Worm (Caenorhabditis elegans): ENCODE results near the gene F41E7.7.
A peak's percentile ranks its signal among the peaks of the same experiment; 100 is the strongest.

Gene F41E7.7

ce11 chrX:10340986-10341385 is 33.4 kb downstream of the F41E7.7 start, which contains the start of gene R07E3.1 (continued):
- TF ChIP-seq F26F4.8 (GFP tag; conservative IDR thresholded peaks at IDR 0.05) (no peak), nhr-25 (tag; optimal IDR thresholded peaks at IDR 0.05; ENCODE audit: borderline replicate concordance, insufficient read depth) (no peak), zip-2 (tag; optimal IDR thresholded peaks at IDR 0.05) (no peak), attf-4 (tag; optimal IDR thresholded peaks at IDR 0.05) (no peak), mdt-29 (GFP tag; IDR thresholded peaks at IDR 0.05) (no peak), unc-130 (GFP tag; optimal IDR thresholded peaks at IDR 0.05) (no peak), php-3 (GFP tag; IDR thresholded peaks at IDR 0.05) (peak; percentile 41; the same call in 1 of the 2 replicates), zag-1 (tag; optimal IDR thresholded peaks at IDR 0.05) (no peak), lin-39 (tag; optimal IDR thresholded peaks at IDR 0.05) (no peak), hlh-11 (tag; optimal IDR thresholded peaks at IDR 0.05) (peak; percentile 49), D1046.2 (GFP tag; IDR thresholded peaks at IDR 0.05) (no peak), dmd-8 (GFP tag; IDR thresholded peaks at IDR 0.05) (no peak), nhr-10 (tag; optimal IDR thresholded peaks at IDR 0.05) (no peak), lin-38 (GFP tag; IDR thresholded peaks at IDR 0.05) (no peak), fkh-10 (GFP tag; optimal IDR thresholded peaks at IDR 0.05) (no peak), dmd-6 (GFP tag; IDR thresholded peaks at IDR 0.05) (peak; percentile 57), dmd-9 (GFP tag; IDR thresholded peaks at IDR 0.05) (no peak), fos-1 (tag; optimal IDR thresholded peaks at IDR 0.05) (no peak), ces-1 (GFP tag; optimal IDR thresholded peaks at IDR 0.05) (no peak), Y5F2A.4 (GFP tag; optimal IDR thresholded peaks at IDR 0.05) (no peak), nhr-111 (GFP tag; optimal IDR thresholded peaks at IDR 0.05) (no peak), ama-1 (optimal IDR thresholded peaks at IDR 0.05) (no peak), T26A8.4 (GFP tag; IDR thresholded peaks at IDR 0.05) (no peak), ceh-62 (tag; optimal IDR thresholded peaks at IDR 0.05) (no peak), ceh-44 (GFP tag; IDR thresholded peaks at IDR 0.05) (no peak), snpc-4 (tag; optimal IDR thresholded peaks at IDR 0.05) (no peak), F49E8.2 (tag; optimal IDR thresholded peaks at IDR 0.05; ENCODE audit: borderline replicate concordance) (no peak), pha-4 (GFP tag; IDR thresholded peaks at IDR 0.05) (no peak), pha-4 (tag; optimal IDR thresholded peaks at IDR 0.05) (no peak), ZK546.5 (tag; optimal IDR thresholded peaks at IDR 0.05) (no peak), lin-13 (GFP tag; optimal IDR thresholded peaks at IDR 0.05) (no peak), gei-8 (GFP tag; optimal IDR thresholded peaks at IDR 0.05) (no peak), egl-27 (tag; optimal IDR thresholded peaks at IDR 0.05) (no peak), dve-1 (tag; optimal IDR thresholded peaks at IDR 0.05; ENCODE audit: insufficient read depth) (peak; percentile 71), Y75B8A.6 (GFP tag; IDR thresholded peaks at IDR 0.05) (no peak), Y48G9A.11 (GFP tag; IDR thresholded peaks at IDR 0.05) (no peak), dpl-1 (GFP tag; optimal IDR thresholded peaks at IDR 0.05) (no peak), aly-2 (tag; optimal IDR thresholded peaks at IDR 0.05) (no peak), F44E2.7 (GFP tag; IDR thresholded peaks at IDR 0.05) (no peak), arid-1 (GFP tag; conservative IDR thresholded peaks at IDR 0.05) (no peak), lsy-2 (tag; optimal IDR thresholded peaks at IDR 0.05) (no peak), ctbp-1 (GFP tag; IDR thresholded peaks at IDR 0.05) (no peak), zip-11 (GFP tag; IDR thresholded peaks at IDR 0.05) (no peak), unc-39 (tag; optimal IDR thresholded peaks at IDR 0.05) (no peak), sdz-12 (GFP tag; optimal IDR thresholded peaks at IDR 0.05) (no peak), duxl-1 (tag; optimal IDR thresholded peaks at IDR 0.05; ENCODE audit: poor library complexity) (no peak), mes-2 (tag; optimal IDR thresholded peaks at IDR 0.05; ENCODE audit: poor library complexity, severe bottlenecking) (no peak), cey-2 (tag; optimal IDR thresholded peaks at IDR 0.05; ENCODE audit: borderline replicate concordance, insufficient read depth) (no peak), vab-7 (GFP tag; IDR thresholded peaks at IDR 0.05) (no peak), F37D6.2 (tag; optimal IDR thresholded peaks at IDR 0.05) (no peak), nhr-28 (tag; optimal IDR thresholded peaks at IDR 0.05) (peak; percentile 53), madf-9 (GFP tag; conservative IDR thresholded peaks at IDR 0.05) (no peak)

Data from whole organism, L4 larva.